Worm (Caenorhabditis elegans) whole organism, late embryonic: ENCODE data around the gene R166.2.

Experiments used
- hlh-6 ChIP-seq: sonication (generic microtip); optimal IDR thresholded peaks from 2 replicates; lab custom pipeline; 2016; ENCODE audit warnings: missing genotype, missing genetic modification characterization, missing compliant biosample characterization
- hlh-8 ChIP-seq: sonication (generic microtip); optimal IDR thresholded peaks from 2 replicates; lab custom pipeline; 2016; ENCODE audit warnings: missing genotype, missing genetic modification characterization, missing compliant biosample characterization
- nfya-1 ChIP-seq: sonication (generic microtip); optimal IDR thresholded peaks from 2 replicates; lab custom pipeline; 2017; ENCODE audit warnings: missing genetic modification characterization, mild to moderate bottlenecking, missing compliant biosample characterization, antibody characterized with exemption, moderate library complexity
- nhr-11 ChIP-seq: fragments of 150-350 bp; optimal IDR thresholded peaks from 2 replicates; lab custom pipeline; 2014; ENCODE audit warnings: missing biosample characterization, missing genetic modification characterization
- pha-4 ChIP-seq: fragments of 150-350 bp; optimal IDR thresholded peaks from 2 replicates; lab custom pipeline; 2018; ENCODE audit warnings: missing biosample characterization, missing genetic modification reagents, missing genetic modification characterization

DNA sequence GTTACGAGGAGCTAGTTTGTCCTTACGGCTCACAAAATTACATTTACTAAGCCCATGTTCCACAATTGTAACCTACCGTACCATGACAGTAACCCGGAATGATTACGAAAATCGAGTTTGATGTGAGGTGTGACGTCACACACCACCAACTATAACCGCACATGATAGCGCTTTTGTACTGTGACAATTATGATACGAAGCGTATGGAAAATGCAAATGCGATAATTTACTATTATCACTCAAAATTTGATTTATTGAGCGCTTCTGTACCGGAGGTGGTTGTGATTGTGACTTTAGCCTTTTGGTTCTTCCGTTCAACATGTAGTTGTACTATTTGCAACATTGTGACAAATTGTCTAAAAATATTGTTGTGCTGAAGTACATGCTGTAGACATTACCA lies 51.8 kb downstream of the R166.2 start:
- TF ChIP-seq hlh-8 (no peak), nhr-11 (tag; lab: Kevin White, UChicago) (no peak), nfya-1 (no peak), pha-4 (tag; lab: Kevin White, UChicago) (no peak), hlh-6 (tag; lab: Kevin White, UChicago) (no peak)
